Fruit fly (Drosophila melanogaster) whole organism, embryonic: Measurements from ENCODE around the gene RpL37A.
A peak's percentile ranks its signal among the peaks of the same experiment; 100 is the strongest.

Source experiments
- ATbp ChIP-seq: fragments of 200-800 bp; sonication (Bioruptor generic); optimal IDR thresholded peaks from 2 replicates; lab custom pipeline; 2017; ENCODE audit warnings: missing biosample characterization, mild to moderate bottlenecking, missing genetic modification characterization, missing genetic modification reagents
- Bgb ChIP-seq: fragments of 200-800 bp; sonication (Bioruptor generic); IDR thresholded peaks from 2 replicates; pipeline ENCODE4 v1.3.6; 2022; ENCODE audit warnings: missing biosample characterization, missing genetic modification characterization; ENCODE audit not compliant: partially characterized antibody
- CG10431 ChIP-seq: fragments of 200-800 bp; sonication (Bioruptor generic); optimal IDR thresholded peaks from 3 replicates; lab custom pipeline; 2018; ENCODE audit warnings: missing biosample characterization, mild to moderate bottlenecking, missing genetic modification characterization
- CG10565 ChIP-seq: fragments of 200-800 bp; sonication (Bioruptor generic); optimal IDR thresholded peaks from 3 replicates; lab custom pipeline; 2016; ENCODE audit warnings: missing biosample characterization, mild to moderate bottlenecking, missing genetic modification characterization
- CG10979 ChIP-seq: fragments of 200-800 bp; sonication (Bioruptor generic); optimal IDR thresholded peaks from 2 replicates; lab custom pipeline; 2018; ENCODE audit warnings: missing biosample characterization, mild to moderate bottlenecking, missing genetic modification characterization, moderate library complexity
- CG11504 ChIP-seq: fragments of 200-800 bp; sonication (Bioruptor generic); optimal IDR thresholded peaks from 3 replicates; lab custom pipeline; 2019; ENCODE audit warnings: missing biosample characterization, mild to moderate bottlenecking, missing genetic modification characterization, moderate library complexity
- CG16813 ChIP-seq: fragments of 200-800 bp; sonication (Bioruptor generic); IDR thresholded peaks from 3 replicates; pipeline ENCODE4 v1.3.6; 2022; ENCODE audit warnings: missing biosample characterization, missing genetic modification characterization; ENCODE audit not compliant: partially characterized antibody
- CG17612 ChIP-seq: fragments of 200-800 bp; sonication (Bioruptor generic); IDR thresholded peaks from 2 replicates; pipeline ENCODE4 v1.3.6; 2022; ENCODE audit warnings: missing biosample characterization, missing genetic modification characterization
- CG30020 ChIP-seq: fragments of 200-800 bp; optimal IDR thresholded peaks from 2 replicates; lab custom pipeline; 2019; ENCODE audit warnings: missing biosample characterization, mild to moderate bottlenecking, missing genetic modification characterization, moderate library complexity
- CG30403 ChIP-seq: fragments of 200-800 bp; sonication (Bioruptor generic); optimal IDR thresholded peaks from 3 replicates; lab custom pipeline; 2016; ENCODE audit warnings: missing biosample characterization, missing genetic modification characterization
- CG4404 ChIP-seq: fragments of 200-800 bp; sonication (Bioruptor generic); IDR thresholded peaks from 2 replicates; pipeline ENCODE4 v1.3.6; 2022; ENCODE audit warnings: missing biosample characterization, missing genetic modification characterization
- CG4854 ChIP-seq: fragments of 200-800 bp; sonication (Bioruptor generic); optimal IDR thresholded peaks from 2 replicates; lab custom pipeline; 2016; ENCODE audit warnings: missing biosample characterization, missing genetic modification characterization, inconsistent platforms
- CG5245 ChIP-seq: fragments of 200-800 bp; sonication (Bioruptor generic); optimal IDR thresholded peaks from 3 replicates; lab custom pipeline; 2016; ENCODE audit warnings: missing biosample characterization, missing genetic modification characterization
- CG9817 ChIP-seq: fragments of 200-800 bp; sonication (Bioruptor generic); optimal IDR thresholded peaks from 2 replicates; lab custom pipeline; 2018; ENCODE audit warnings: missing biosample characterization, mild to moderate bottlenecking, missing genetic modification characterization, moderate library complexity
- Chrac-16 ChIP-seq: fragments of 200-800 bp; sonication (Bioruptor generic); optimal IDR thresholded peaks from 3 replicates; lab custom pipeline; 2016; ENCODE audit warnings: missing biosample characterization, missing genetic modification characterization
- CkIIα-i1 ChIP-seq: fragments of 200-800 bp; sonication (Bioruptor generic); IDR thresholded peaks from 2 replicates; pipeline ENCODE4 v1.3.6; 2022; ENCODE audit warnings: missing biosample characterization, missing genetic modification characterization
- Deaf1 ChIP-seq: fragments of 200-800 bp; optimal IDR thresholded peaks from 3 replicates; lab custom pipeline; 2019; ENCODE audit warnings: missing biosample characterization, mild to moderate bottlenecking, missing genetic modification characterization, moderate library complexity
- Fer1 ChIP-seq: fragments of 200-800 bp; sonication (Bioruptor generic); optimal IDR thresholded peaks from 2 replicates; lab custom pipeline; 2017; ENCODE audit warnings: missing biosample characterization, mild to moderate bottlenecking, missing genetic modification characterization
- Hmr ChIP-seq: fragments of 200-800 bp; sonication (Bioruptor generic); optimal IDR thresholded peaks from 3 replicates; lab custom pipeline; 2017; ENCODE audit warnings: mild to moderate bottlenecking, missing biosample characterization, missing genetic modification reagents, missing genetic modification characterization
- Jarid2 ChIP-seq: fragments of 200-800 bp; sonication (Bioruptor generic); optimal IDR thresholded peaks from 3 replicates; lab custom pipeline; 2017; ENCODE audit warnings: mild to moderate bottlenecking, missing biosample characterization, missing genetic modification reagents, missing genetic modification characterization
- Oaz ChIP-seq: fragments of 200-800 bp; sonication (Bioruptor generic); IDR thresholded peaks from 2 replicates; pipeline ENCODE4 v1.3.6; 2022; ENCODE audit warnings: missing biosample characterization, missing genetic modification characterization
- Oli ChIP-seq: fragments of 200-800 bp; sonication (Bioruptor generic); optimal IDR thresholded peaks from 2 replicates; lab custom pipeline; 2018; ENCODE audit warnings: missing biosample characterization, mild to moderate bottlenecking, missing genetic modification characterization, moderate library complexity
- Rfx ChIP-seq: fragments of 200-800 bp; sonication (Bioruptor generic); IDR thresholded peaks from 2 replicates; pipeline ENCODE4 v1.3.6; 2022; ENCODE audit warnings: missing biosample characterization, missing genetic modification characterization
- Rx ChIP-seq: fragments of 200-800 bp; sonication (Bioruptor generic); IDR thresholded peaks from 2 replicates; pipeline ENCODE4 v1.3.6; 2022; ENCODE audit warnings: missing biosample characterization, missing genetic modification characterization
- Sox100B ChIP-seq: fragments of 200-800 bp; sonication (Bioruptor generic); optimal IDR thresholded peaks from 3 replicates; lab custom pipeline; 2018; ENCODE audit warnings: missing biosample characterization, mild to moderate bottlenecking, missing genetic modification characterization
- Sry-β ChIP-seq: fragments of 200-800 bp; sonication (Bioruptor generic); optimal IDR thresholded peaks from 2 replicates; lab custom pipeline; 2018; ENCODE audit warnings: missing biosample characterization, mild to moderate bottlenecking, missing genetic modification characterization, moderate library complexity
- ac ChIP-seq: fragments of 200-800 bp; sonication (Bioruptor generic); optimal IDR thresholded peaks from 3 replicates; lab custom pipeline; 2017; ENCODE audit warnings: missing biosample characterization, mild to moderate bottlenecking, missing genetic modification characterization
- ato ChIP-seq: fragments of 200-800 bp; sonication (Bioruptor generic); IDR thresholded peaks from 2 replicates; pipeline ENCODE4 v1.3.6; 2022; ENCODE audit warnings: missing biosample characterization, missing genetic modification characterization; ENCODE audit not compliant: partially characterized antibody
- az2 ChIP-seq: fragments of 200-800 bp; sonication (Bioruptor generic); optimal IDR thresholded peaks from 3 replicates; lab custom pipeline; 2016; ENCODE audit warnings: missing biosample characterization, missing genetic modification characterization
- bcd ChIP-seq: fragments of 200-800 bp; sonication (Bioruptor generic); optimal IDR thresholded peaks from 2 replicates; lab custom pipeline; 2017; ENCODE audit warnings: missing biosample characterization, mild to moderate bottlenecking, missing genetic modification characterization
- crp ChIP-seq, 2 experiments: fragments of 200-800 bp; sonication (Bioruptor generic); optimal IDR thresholded peaks; 2 replicates in 1 of 2; 3 replicates in 1 of 2; lab custom pipeline; 2017; ENCODE audit warnings: missing biosample characterization in 2 of 2, missing genetic modification characterization in 2 of 2, mild to moderate bottlenecking in 1 of 2, moderate library complexity in 1 of 2
- cwo ChIP-seq: fragments of 200-800 bp; sonication (Bioruptor generic); optimal IDR thresholded peaks from 3 replicates; lab custom pipeline; 2017; ENCODE audit warnings: missing biosample characterization, missing genetic modification characterization, mild to moderate bottlenecking, moderate library complexity, missing genetic modification reagents
- fu2 ChIP-seq: fragments of 200-800 bp; sonication (Bioruptor generic); optimal IDR thresholded peaks from 2 replicates; lab custom pipeline; 2016; ENCODE audit warnings: missing biosample characterization, missing genetic modification characterization
- ind ChIP-seq: fragments of 200-800 bp; sonication (Bioruptor generic); optimal IDR thresholded peaks from 3 replicates; lab custom pipeline; 2016; ENCODE audit warnings: missing biosample characterization, missing genetic modification characterization
- lola ChIP-seq, 3 experiments: fragments of >200 bp in 2 of 3; fragments of 200-800 bp in 1 of 3; sonication (Bioruptor generic) in 1 of 3; optimal IDR thresholded peaks; 2 replicates each; lab custom pipeline; 2017 to 2019; ENCODE audit warnings: missing biosample characterization in 3 of 3, missing genetic modification characterization in 3 of 3, mild to moderate bottlenecking in 1 of 3, moderate library complexity in 1 of 3
- prd ChIP-seq, 3 experiments: fragments of >200 bp in 2 of 3; fragments of 200-800 bp in 1 of 3; sonication (Bioruptor generic) in 1 of 3; optimal IDR thresholded peaks in 2 of 3; IDR thresholded peaks in 1 of 3; 2 replicates in 2 of 3; 3 replicates in 1 of 3; pipeline versions ENCODE4 v1.3.6 to Lab custom; 2017 to 2022; ENCODE audit warnings: missing biosample characterization in 1 of 3, missing genetic modification characterization in 1 of 3
- run ChIP-seq: fragments of 200-800 bp; sonication (Bioruptor generic); optimal IDR thresholded peaks from 3 replicates; lab custom pipeline; 2018; ENCODE audit warnings: missing biosample characterization, mild to moderate bottlenecking, missing genetic modification characterization
- slp2 ChIP-seq: fragments of 200-800 bp; sonication (Bioruptor generic); optimal IDR thresholded peaks from 2 replicates; lab custom pipeline; 2016; ENCODE audit warnings: missing biosample characterization, missing genetic modification characterization
- tio ChIP-seq: fragments of 200-800 bp; sonication (Bioruptor generic); optimal IDR thresholded peaks from 2 replicates; lab custom pipeline; 2017; ENCODE audit warnings: missing biosample characterization, missing genetic modification characterization, inconsistent platforms
- tna ChIP-seq: fragments of 200-800 bp; sonication (Bioruptor generic); IDR thresholded peaks from 2 replicates; pipeline ENCODE4 v1.3.6; 2022; ENCODE audit warnings: missing biosample characterization, missing genetic modification characterization; ENCODE audit not compliant: partially characterized antibody
- vfl ChIP-seq: fragments of 200-800 bp; sonication (Bioruptor generic); optimal IDR thresholded peaks from 2 replicates; lab custom pipeline; 2016; ENCODE audit warnings: missing biosample characterization, missing genetic modification characterization
- wor ChIP-seq: fragments of 200-800 bp; sonication (Bioruptor generic); IDR thresholded peaks from 2 replicates; pipeline ENCODE4 v1.3.6; 2022; ENCODE audit warnings: missing biosample characterization, missing genetic modification characterization

The RpL37A gene

dm6 chr2L:5059645-5060254 lies 11.0 kb upstream of the RpL37A start, which contains the start of gene Rpn11 (continued):
- TF ChIP-seq CG10431 (GFP tag; lab: Kevin White, UChicago) (no peak), Sox100B (GFP tag; lab: Kevin White, UChicago) (peak; percentile 69), bcd (peak; percentile 64), tna (no peak), Oli (tag; lab: Kevin White, UChicago) (peak; percentile 44), Bgb (GFP tag; lab: Robert Waterston, UW) (peak; percentile 36; the same call in 1 of the 2 replicates), prd (optimal IDR thresholded peaks at IDR 0.05; lab: Kevin White, UChicago) (no peak), prd (GFP tag; IDR thresholded peaks at IDR 0.05; lab: Robert Waterston, UW) (peak; percentile 50), CG10565 (GFP tag; lab: Kevin White, UChicago) (no peak), Jarid2 (GFP tag; lab: Kevin White, UChicago) (no peak), Sry-β (GFP tag; lab: Kevin White, UChicago) (peak; percentile 97), ac (GFP tag; lab: Kevin White, UChicago) (no peak), ATbp (GFP tag; lab: Kevin White, UChicago) (no peak), az2 (peak; percentile 67), run (tag; lab: Kevin White, UChicago) (no peak), CG16813 (GFP tag; lab: Robert Waterston, UW) (peak; percentile 46; the same call in 1 of the 3 replicates), Oaz (GFP tag; lab: Robert Waterston, UW) (no peak), lola (GFP tag; optimal IDR thresholded peaks at IDR 0.05; lab: Kevin White, UChicago) (peak in 1 of 3 experiments; percentile 80), CG9817 (tag; lab: Kevin White, UChicago) (peak; percentile 67), CG4854 (GFP tag; lab: Kevin White, UChicago) (peak; percentile 19), Rx (no peak), ato (GFP tag; lab: Robert Waterston, UW) (no peak), cwo (GFP tag; lab: Kevin White, UChicago) (peak; percentile 27), wor (GFP tag; lab: Robert Waterston, UW) (no peak), CkIIα-i1 (GFP tag; lab: Robert Waterston, UW) (no peak), CG30020 (tag; lab: Kevin White, UChicago) (peak; percentile 65), Fer1 (GFP tag; lab: Kevin White, UChicago) (peak; percentile 43), CG17612 (GFP tag; lab: Robert Waterston, UW) (no peak), vfl (no peak), Deaf1 (peak; percentile 26), fu2 (GFP tag; lab: Kevin White, UChicago) (peak; percentile 16), CG11504 (tag; lab: Kevin White, UChicago) (peak; percentile 73), slp2 (GFP tag; lab: Kevin White, UChicago) (no peak), CG10979 (tag; lab: Kevin White, UChicago) (peak; percentile 49), ind (GFP tag; lab: Kevin White, UChicago) (peak; percentile 54), Rfx (peak; percentile 52; the same call in 1 of the 2 replicates), tio (GFP tag; lab: Kevin White, UChicago) (peak; percentile 45), CG4404 (GFP tag; lab: Robert Waterston, UW) (peak; percentile 47; the same call in 1 of the 2 replicates), crp (GFP tag; optimal IDR thresholded peaks at IDR 0.05; lab: Kevin White, UChicago) (peak in 1 of 2 experiments; percentile 20), CG30403 (GFP tag; lab: Kevin White, UChicago) (peak; percentile 86), CG5245 (GFP tag; lab: Kevin White, UChicago) (peak; percentile 24), Chrac-16 (GFP tag; lab: Kevin White, UChicago) (peak; percentile 51), Hmr (peak; percentile 53)
